Fruit fly (Drosophila melanogaster) whole organism, prepupa: Measurements from ENCODE around the gene Tim9b.

Source experiments
- Blimp-1 ChIP-seq: fragments of 200-800 bp; sonication (Bioruptor generic); optimal IDR thresholded peaks from 3 replicates; lab custom pipeline; 2017; ENCODE audit warnings: missing biosample characterization, missing genetic modification characterization, mild to moderate bottlenecking, moderate library complexity, missing genetic modification reagents
- CG10631 ChIP-seq: fragments of 200-800 bp; sonication (Bioruptor generic); optimal IDR thresholded peaks from 2 replicates; lab custom pipeline; 2016; ENCODE audit warnings: missing biosample characterization, missing genetic modification characterization
- CG10669 ChIP-seq: fragments of 200-800 bp; sonication (Bioruptor generic); optimal IDR thresholded peaks from 3 replicates; lab custom pipeline; 2018; ENCODE audit warnings: missing biosample characterization, mild to moderate bottlenecking, missing genetic modification characterization, moderate library complexity
- CG11294 ChIP-seq: fragments of 200-800 bp; sonication (Bioruptor generic); IDR thresholded peaks from 2 replicates; pipeline ENCODE4 v1.3.6; 2022; ENCODE audit warnings: missing biosample characterization, missing genetic modification characterization
- CG11762 ChIP-seq: fragments of 200-800 bp; sonication (Bioruptor generic); optimal IDR thresholded peaks from 3 replicates; lab custom pipeline; 2016; ENCODE audit warnings: missing biosample characterization, missing genetic modification characterization; ENCODE audit not compliant: insufficient read depth
- CG15336 ChIP-seq: fragments of 200-800 bp; sonication (Bioruptor generic); IDR thresholded peaks from 2 replicates; pipeline ENCODE4 v1.3.6; 2022; ENCODE audit warnings: missing biosample characterization, missing genetic modification characterization
- CG1621 ChIP-seq: fragments of 200-800 bp; sonication (Bioruptor generic); optimal IDR thresholded peaks from 3 replicates; lab custom pipeline; 2018; ENCODE audit warnings: missing biosample characterization, mild to moderate bottlenecking, missing genetic modification characterization
- CG16779 ChIP-seq: fragments of 200-800 bp; sonication (Bioruptor generic); optimal IDR thresholded peaks from 3 replicates; lab custom pipeline; 2017; ENCODE audit warnings: missing biosample characterization, mild to moderate bottlenecking, missing genetic modification characterization
- CG3032 ChIP-seq: fragments of 200-800 bp; optimal IDR thresholded peaks from 2 replicates; lab custom pipeline; 2019; ENCODE audit warnings: missing biosample characterization, mild to moderate bottlenecking, missing genetic modification characterization, moderate library complexity
- CG31627 ChIP-seq: fragments of 200-800 bp; sonication (Bioruptor generic); optimal IDR thresholded peaks from 3 replicates; lab custom pipeline; 2016; ENCODE audit warnings: missing biosample characterization, missing genetic modification characterization
- CG32006 ChIP-seq: fragments of 200-800 bp; sonication (Bioruptor generic); optimal IDR thresholded peaks from 3 replicates; lab custom pipeline; 2017; ENCODE audit warnings: missing biosample characterization, mild to moderate bottlenecking, missing genetic modification characterization
- CG34406 ChIP-seq: fragments of 200-800 bp; sonication (Bioruptor generic); optimal IDR thresholded peaks from 3 replicates; lab custom pipeline; 2016; ENCODE audit warnings: missing biosample characterization, missing genetic modification characterization
- CG3919 ChIP-seq: fragments of 200-800 bp; sonication (Bioruptor generic); optimal IDR thresholded peaks from 3 replicates; lab custom pipeline; 2016; ENCODE audit warnings: missing biosample characterization, missing genetic modification characterization
- CG4318 ChIP-seq: fragments of 200-800 bp; sonication (Bioruptor generic); optimal IDR thresholded peaks from 3 replicates; lab custom pipeline; 2017; ENCODE audit warnings: missing biosample characterization, mild to moderate bottlenecking, missing genetic modification characterization
- CG6163 ChIP-seq: fragments of 200-800 bp; sonication (Bioruptor generic); IDR thresholded peaks from 3 replicates; pipeline ENCODE4 v1.3.6; 2022; ENCODE audit warnings: missing biosample characterization, missing genetic modification characterization
- CG6276 ChIP-seq: fragments of 200-800 bp; sonication (Bioruptor generic); optimal IDR thresholded peaks from 2 replicates; lab custom pipeline; 2017; ENCODE audit warnings: missing biosample characterization, mild to moderate bottlenecking, missing genetic modification characterization
- CG6792 ChIP-seq: fragments of 200-800 bp; sonication (Bioruptor generic); optimal IDR thresholded peaks from 3 replicates; lab custom pipeline; 2016; ENCODE audit warnings: missing biosample characterization, missing genetic modification characterization
- CG6808 ChIP-seq: fragments of 200-800 bp; sonication (Bioruptor generic); optimal IDR thresholded peaks from 3 replicates; lab custom pipeline; 2017; ENCODE audit warnings: missing biosample characterization, missing genetic modification characterization, mild to moderate bottlenecking, moderate library complexity, missing genetic modification reagents
- CG6854 ChIP-seq: fragments of 200-800 bp; sonication (Bioruptor generic); optimal IDR thresholded peaks from 2 replicates; lab custom pipeline; 2017; ENCODE audit warnings: missing biosample characterization, mild to moderate bottlenecking, missing genetic modification characterization
- CG7368 ChIP-seq: fragments of 200-800 bp; sonication (Bioruptor generic); optimal IDR thresholded peaks from 3 replicates; lab custom pipeline; 2016; ENCODE audit warnings: missing biosample characterization, missing genetic modification characterization
- CG8119 ChIP-seq: fragments of 200-800 bp; sonication (Bioruptor generic); IDR thresholded peaks from 3 replicates; pipeline ENCODE4 v1.3.6; 2022; ENCODE audit warnings: missing biosample characterization, missing genetic modification characterization
- CG8319 ChIP-seq: fragments of 200-800 bp; sonication (Bioruptor generic); optimal IDR thresholded peaks from 3 replicates; lab custom pipeline; 2016; ENCODE audit warnings: missing biosample characterization, missing genetic modification characterization
- CG8632 ChIP-seq: fragments of 200-800 bp; sonication (Bioruptor generic); optimal IDR thresholded peaks from 3 replicates; lab custom pipeline; 2016; ENCODE audit warnings: missing biosample characterization, missing genetic modification characterization
- CG9139 ChIP-seq: fragments of 200-800 bp; sonication (Bioruptor generic); optimal IDR thresholded peaks from 3 replicates; lab custom pipeline; 2017; ENCODE audit warnings: missing biosample characterization, mild to moderate bottlenecking, missing genetic modification characterization
- Eip93F ChIP-seq: fragments of 200-800 bp; sonication (Bioruptor generic); optimal IDR thresholded peaks from 2 replicates; lab custom pipeline; 2016; ENCODE audit warnings: missing biosample characterization, mild to moderate bottlenecking, missing genetic modification characterization
- Ets96B ChIP-seq: fragments of 200-800 bp; optimal IDR thresholded peaks from 2 replicates; lab custom pipeline; 2019; ENCODE audit warnings: missing biosample characterization, mild to moderate bottlenecking, missing genetic modification characterization, moderate library complexity
- Gug ChIP-seq: fragments of 200-800 bp; sonication (Bioruptor generic); IDR thresholded peaks from 2 replicates; pipeline ENCODE4 v1.3.6; 2022; ENCODE audit warnings: missing biosample characterization, missing genetic modification characterization
- Hr38 ChIP-seq: sonication (Bioruptor generic); optimal IDR thresholded peaks from 2 replicates; lab custom pipeline; 2016; ENCODE audit warnings: missing biosample characterization, missing genetic modification characterization
- Hr39 ChIP-seq: fragments of 200-800 bp; sonication (Bioruptor generic); optimal IDR thresholded peaks from 2 replicates; lab custom pipeline; 2016; ENCODE audit warnings: missing biosample characterization, missing genetic modification characterization
- Lpt ChIP-seq: fragments of 200-800 bp; sonication (Bioruptor generic); optimal IDR thresholded peaks from 3 replicates; lab custom pipeline; 2016; ENCODE audit warnings: missing biosample characterization, missing genetic modification characterization
- Met ChIP-seq: fragments of 200-800 bp; sonication (Bioruptor generic); optimal IDR thresholded peaks from 3 replicates; lab custom pipeline; 2016; ENCODE audit warnings: missing biosample characterization, missing genetic modification characterization
- OdsH ChIP-seq: fragments of 200-800 bp; sonication (Bioruptor generic); optimal IDR thresholded peaks from 3 replicates; lab custom pipeline; 2016; ENCODE audit warnings: missing biosample characterization, missing genetic modification characterization
- Sox14 ChIP-seq: fragments of 200-800 bp; sonication (Bioruptor generic); optimal IDR thresholded peaks from 3 replicates; lab custom pipeline; 2016; ENCODE audit warnings: missing biosample characterization, missing genetic modification characterization
- Sox15 ChIP-seq: fragments of 200-800 bp; sonication (Bioruptor generic); optimal IDR thresholded peaks from 3 replicates; lab custom pipeline; 2016; ENCODE audit warnings: missing biosample characterization, missing genetic modification characterization
- acj6 ChIP-seq: fragments of 200-800 bp; sonication (Bioruptor generic); optimal IDR thresholded peaks from 3 replicates; lab custom pipeline; 2016; ENCODE audit warnings: missing biosample characterization, missing genetic modification characterization
- cyc ChIP-seq: fragments of 200-800 bp; sonication (Bioruptor generic); optimal IDR thresholded peaks from 3 replicates; lab custom pipeline; 2016; ENCODE audit warnings: missing biosample characterization, missing genetic modification characterization
- dac ChIP-seq: fragments of 200-800 bp; sonication (Bioruptor generic); optimal IDR thresholded peaks from 2 replicates; lab custom pipeline; 2017; ENCODE audit warnings: missing biosample characterization, mild to moderate bottlenecking, missing genetic modification characterization
- eg ChIP-seq: fragments of 200-800 bp; sonication (Bioruptor generic); IDR thresholded peaks from 3 replicates; pipeline ENCODE4 v1.3.6; 2022; ENCODE audit warnings: missing biosample characterization, missing genetic modification characterization
- esn ChIP-seq: fragments of 200-800 bp; sonication (Bioruptor generic); optimal IDR thresholded peaks from 2 replicates; lab custom pipeline; 2016; ENCODE audit warnings: missing biosample characterization, mild to moderate bottlenecking, missing genetic modification characterization, moderate library complexity
- fkh ChIP-seq: fragments of 200-800 bp; sonication (Bioruptor generic); optimal IDR thresholded peaks from 3 replicates; lab custom pipeline; 2017; ENCODE audit warnings: missing biosample characterization, mild to moderate bottlenecking, missing genetic modification characterization, moderate library complexity
- lz ChIP-seq: fragments of 200-800 bp; sonication (Bioruptor generic); optimal IDR thresholded peaks from 3 replicates; lab custom pipeline; 2016; ENCODE audit warnings: missing biosample characterization, missing genetic modification characterization
- net ChIP-seq: fragments of 200-800 bp; sonication (Bioruptor generic); optimal IDR thresholded peaks from 3 replicates; lab custom pipeline; 2016; ENCODE audit warnings: missing biosample characterization, missing genetic modification characterization
- pdm3 ChIP-seq: fragments of 200-800 bp; sonication (Bioruptor generic); optimal IDR thresholded peaks from 3 replicates; lab custom pipeline; 2016; ENCODE audit warnings: missing biosample characterization, missing genetic modification characterization
- spab ChIP-seq: fragments of 200-800 bp; sonication (Bioruptor generic); optimal IDR thresholded peaks from 2 replicates; lab custom pipeline; 2017; ENCODE audit warnings: missing biosample characterization, mild to moderate bottlenecking, missing genetic modification characterization, missing genetic modification reagents
- svp ChIP-seq: fragments of 200-800 bp; sonication (Bioruptor generic); peaks from one replicate; lab custom pipeline; 2016; ENCODE audit warnings: missing biosample characterization, missing genetic modification characterization
- topi ChIP-seq: fragments of 200-800 bp; sonication (Bioruptor generic); optimal IDR thresholded peaks from 3 replicates; lab custom pipeline; 2016; ENCODE audit warnings: missing biosample characterization, missing genetic modification characterization
- vri ChIP-seq: fragments of 200-800 bp; sonication (Bioruptor generic); optimal IDR thresholded peaks from 3 replicates; lab custom pipeline; 2016; ENCODE audit warnings: missing biosample characterization, mild to moderate bottlenecking, missing genetic modification characterization

Gene Tim9b

DNA sequence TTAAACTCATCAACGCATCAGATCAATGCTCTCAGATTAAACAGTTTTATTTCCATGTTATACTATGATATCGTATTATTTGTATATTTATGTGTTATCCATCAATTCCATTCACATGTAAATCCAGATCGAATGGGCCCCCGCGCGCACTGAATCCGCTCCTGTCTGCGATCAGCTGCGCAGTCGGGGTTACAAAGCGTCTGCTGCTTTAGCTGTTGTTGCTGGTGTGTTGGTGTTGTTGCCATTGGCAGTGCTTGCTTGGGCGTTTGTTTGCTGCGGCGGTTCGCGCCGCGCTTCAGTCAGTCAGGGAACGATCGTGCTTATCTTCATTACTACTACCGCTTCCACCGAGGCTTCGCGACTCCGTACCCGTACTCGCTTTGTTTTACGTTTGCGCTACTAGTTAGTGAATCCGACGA lies 48.7 kb upstream of the Tim9b start, which contains the start of gene Zw (continued):
- TF ChIP-seq Met (GFP tag; lab: Kevin White, UChicago), result peak; percentile 72
- peak; percentile 44 for TF ChIP-seq fkh (GFP tag; lab: Kevin White, UChicago)
- TF ChIP-seq CG32006 (GFP tag; lab: Kevin White, UChicago), result peak; percentile 55
- TF ChIP-seq Gug, result peak; percentile 49; the same call in 1 of the 2 replicates
- TF ChIP-seq CG31627 (GFP tag; lab: Kevin White, UChicago), result peak; percentile 60
- TF ChIP-seq CG8319, result no peak
- peak; percentile 44 for TF ChIP-seq Eip93F (GFP tag; lab: Kevin White, UChicago)
- TF ChIP-seq CG3919 (GFP tag; lab: Kevin White, UChicago), result peak; percentile 49
- peak; percentile 67 for TF ChIP-seq pdm3 (GFP tag; lab: Kevin White, UChicago)
- TF ChIP-seq CG6808 (GFP tag; lab: Kevin White, UChicago), result peak; percentile 39
- TF ChIP-seq svp, result peak; percentile 91
- peak; percentile 36 for TF ChIP-seq CG3032 (tag; lab: Kevin White, UChicago)
- TF ChIP-seq CG8119 (GFP tag; lab: Robert Waterston, UW), result no peak
- peak; percentile 17 for TF ChIP-seq CG4318
- TF ChIP-seq CG6276 (GFP tag; lab: Kevin White, UChicago), result no peak
- no peak for TF ChIP-seq CG10631
- TF ChIP-seq OdsH (GFP tag; lab: Kevin White, UChicago), result peak; percentile 39
- peak; percentile 73 for TF ChIP-seq Hr39 (GFP tag; lab: Kevin White, UChicago)
- TF ChIP-seq dac (GFP tag; lab: Kevin White, UChicago), result peak; percentile 16
- peak; percentile 41 for TF ChIP-seq acj6
- TF ChIP-seq CG6792 (GFP tag; lab: Kevin White, UChicago), result peak; percentile 49
- TF ChIP-seq CG6163 (GFP tag; lab: Robert Waterston, UW), result peak; percentile 71
- peak; percentile 4 for TF ChIP-seq CG34406 (GFP tag; lab: Kevin White, UChicago)
- TF ChIP-seq CG10669 (GFP tag; lab: Kevin White, UChicago), result peak; percentile 40

DNA sequence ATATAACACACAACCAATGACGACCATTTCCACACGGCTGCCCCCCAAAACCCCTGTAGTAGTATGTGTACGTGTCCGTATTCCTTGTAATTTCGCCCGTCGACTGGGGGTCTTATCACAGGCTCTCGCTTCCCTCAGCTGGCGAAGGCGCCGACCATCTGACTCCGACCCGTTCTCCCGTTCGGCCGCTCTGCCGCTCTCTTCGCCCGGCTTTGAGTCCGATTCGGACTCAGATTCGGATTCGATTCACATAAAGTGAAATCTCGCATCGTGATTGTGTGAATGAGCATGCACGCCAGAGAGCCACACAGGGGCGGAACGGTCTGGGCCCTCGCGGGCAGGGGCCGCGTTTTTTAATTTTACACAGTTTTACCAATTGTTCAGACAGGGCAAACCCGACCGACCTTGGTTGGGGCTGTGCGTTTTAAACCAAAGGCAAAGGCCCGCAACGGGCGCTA lies 47.4 kb upstream of the Tim9b start:
- TF ChIP-seq CG10669 (GFP tag; lab: Kevin White, UChicago), result peak; percentile 22
- peak; percentile 36 for TF ChIP-seq pdm3 (GFP tag; lab: Kevin White, UChicago)
- TF ChIP-seq CG8119 (GFP tag; lab: Robert Waterston, UW), result 0 out of 3 replicates have a peak, but pooled peaks have one; percentile 27
- TF ChIP-seq Hr39 (GFP tag; lab: Kevin White, UChicago), result peak; percentile 50
- peak; percentile 7 for TF ChIP-seq vri (GFP tag; lab: Kevin White, UChicago)
- peak; percentile 28; the same call in 1 of the 2 replicates for TF ChIP-seq CG15336 (GFP tag; lab: Robert Waterston, UW)
- peak; percentile 5 for TF ChIP-seq Ets96B (tag; lab: Kevin White, UChicago)
- peak; percentile 50 for TF ChIP-seq cyc (GFP tag; lab: Kevin White, UChicago)
- no peak for TF ChIP-seq CG6808 (GFP tag; lab: Kevin White, UChicago)
- TF ChIP-seq CG11762 (GFP tag; lab: Kevin White, UChicago), result no peak
- TF ChIP-seq CG1621, result peak; percentile 55
- no peak for TF ChIP-seq CG8632 (GFP tag; lab: Kevin White, UChicago)
- TF ChIP-seq svp, result peak; percentile 93
- TF ChIP-seq CG7368 (GFP tag; lab: Kevin White, UChicago), result no peak
- no peak for TF ChIP-seq CG9139
- TF ChIP-seq CG3032 (tag; lab: Kevin White, UChicago), result peak; percentile 41
- TF ChIP-seq Sox15 (GFP tag; lab: Kevin White, UChicago), result no peak
- TF ChIP-seq Gug, result peak; percentile 32; the same call in 1 of the 2 replicates
- TF ChIP-seq Lpt (GFP tag; lab: Kevin White, UChicago), result no peak
- TF ChIP-seq CG3919 (GFP tag; lab: Kevin White, UChicago), result peak; percentile 46
- TF ChIP-seq CG16779 (tag; lab: Kevin White, UChicago), result peak; percentile 45
- TF ChIP-seq CG6163 (GFP tag; lab: Robert Waterston, UW), result peak; percentile 58; the same call in 2 of the 3 replicates
- no peak for TF ChIP-seq CG4318
- TF ChIP-seq dac (GFP tag; lab: Kevin White, UChicago), result no peak
- TF ChIP-seq CG6276 (GFP tag; lab: Kevin White, UChicago), result no peak
- peak; percentile 57 for TF ChIP-seq lz (GFP tag; lab: Kevin White, UChicago)
- TF ChIP-seq eg (GFP tag; lab: Robert Waterston, UW), result peak; percentile 80
- TF ChIP-seq CG11294 (GFP tag; lab: Robert Waterston, UW), result 0 out of 2 replicates have a peak, but pooled peaks have one; percentile 19
- no peak for TF ChIP-seq spab (GFP tag; lab: Kevin White, UChicago)
- TF ChIP-seq net, result no peak
- no peak for TF ChIP-seq CG8319
- TF ChIP-seq acj6, result peak; percentile 20
- TF ChIP-seq topi, result peak; percentile 26
- peak; percentile 23 for TF ChIP-seq CG6854 (GFP tag; lab: Kevin White, UChicago)
- TF ChIP-seq CG6792 (GFP tag; lab: Kevin White, UChicago), result peak; percentile 30
- peak; percentile 24 for TF ChIP-seq Blimp-1 (GFP tag; lab: Kevin White, UChicago)
- TF ChIP-seq Hr38, result no peak
- TF ChIP-seq esn (GFP tag; lab: Kevin White, UChicago), result peak; percentile 33
- peak; percentile 46 for TF ChIP-seq Sox14 (GFP tag; lab: Kevin White, UChicago)
- TF ChIP-seq CG32006 (GFP tag; lab: Kevin White, UChicago), result peak; percentile 48
